Fruit fly (Drosophila melanogaster) whole organism, embryonic: ENCODE data around the gene obe.

Experiments used
- Scr ChIP-seq: fragments of 200-800 bp; sonication (Bioruptor generic); IDR thresholded peaks from 2 replicates; pipeline ENCODE4 v1.3.6; 2022; ENCODE audit warnings: missing biosample characterization, missing genetic modification characterization; ENCODE audit not compliant: partially characterized antibody
- Spps ChIP-seq: fragments of 200-800 bp; sonication (Bioruptor generic); optimal IDR thresholded peaks from 2 replicates; lab custom pipeline; 2018; ENCODE audit warnings: missing biosample characterization, mild to moderate bottlenecking, missing genetic modification characterization
- dati ChIP-seq: fragments of 200-800 bp; sonication (Bioruptor generic); IDR thresholded peaks from 2 replicates; pipeline ENCODE4 v1.3.6; 2022; ENCODE audit warnings: missing biosample characterization, missing genetic modification characterization
- ken ChIP-seq: fragments of 200-800 bp; sonication (Bioruptor generic); IDR thresholded peaks from 3 replicates; pipeline ENCODE4 v1.3.6; 2022; ENCODE audit warnings: missing biosample characterization, missing genetic modification characterization

dm6 chr3R:15509817-15510216, 24.0 kb downstream of the obe start, which contains the start of gene CG44013:
- TF ChIP-seq ken (GFP tag; lab: Robert Waterston, UW): no peak
- TF ChIP-seq dati (GFP tag; lab: Robert Waterston, UW): no peak
- TF ChIP-seq Scr: no peak
- TF ChIP-seq Spps (tag; lab: Kevin White, UChicago): no peak
